Worm (Caenorhabditis elegans) whole organism, L1 larva: ENCODE data around the gene map-2.

Experiments
- C04F5.9 ChIP-seq: sonication (generic microtip); optimal IDR thresholded peaks from 2 replicates; lab custom pipeline; 2016; ENCODE audit warnings: missing genetic modification characterization, missing compliant biosample characterization
- C16A3.4 ChIP-seq: fragments of 150-350 bp; optimal IDR thresholded peaks from 2 replicates; lab custom pipeline; 2014; ENCODE audit warnings: missing biosample characterization, missing genetic modification characterization
- C34B4.2 ChIP-seq: sonication (generic microtip); optimal IDR thresholded peaks from 2 replicates; lab custom pipeline; 2017; ENCODE audit warnings: mild to moderate bottlenecking, missing genetic modification characterization, missing compliant biosample characterization
- F16B12.6 ChIP-seq: fragments of 150-350 bp; optimal IDR thresholded peaks from 2 replicates; lab custom pipeline; 2014; ENCODE audit warnings: missing biosample characterization, missing genetic modification characterization
- aly-2 ChIP-seq: fragments of 150-350 bp; optimal IDR thresholded peaks from 2 replicates; lab custom pipeline; 2014; ENCODE audit warnings: missing biosample characterization, missing genetic modification characterization
- blmp-1 ChIP-seq: fragments of 150-350 bp; optimal IDR thresholded peaks from 2 replicates; lab custom pipeline; 2014; ENCODE audit warnings: missing biosample characterization, missing genetic modification characterization
- ceh-63 ChIP-seq: fragments of 200-800 bp; sonication (Bioruptor generic); optimal IDR thresholded peaks from 2 replicates; lab custom pipeline; 2018; ENCODE audit warnings: mild to moderate bottlenecking, missing genetic modification characterization, missing compliant biosample characterization
- ceh-8 ChIP-seq: fragments of 200-800 bp; sonication (Bioruptor generic); optimal IDR thresholded peaks from 2 replicates; lab custom pipeline; 2018; ENCODE audit warnings: mild to moderate bottlenecking, missing genetic modification characterization, moderate library complexity, missing compliant biosample characterization
- ceh-82 ChIP-seq, 3 experiments: fragments of 150-350 bp in 1 of 3; sonication (generic microtip) in 2 of 3; optimal IDR thresholded peaks; 2 replicates each; lab custom pipeline; 2014 to 2017; ENCODE audit warnings: missing biosample characterization in 3 of 3, missing genetic modification characterization in 3 of 3
- ces-1 ChIP-seq: fragments of 150-350 bp; optimal IDR thresholded peaks from 2 replicates; lab custom pipeline; 2014; ENCODE audit warnings: missing biosample characterization, missing genetic modification reagents, missing genetic modification characterization
- dpl-1 ChIP-seq, 3 experiments: fragments of 150-350 bp in 2 of 3; sonication (generic microtip) in 1 of 3; optimal IDR thresholded peaks; 2 replicates each; lab custom pipeline; 2014 to 2017; ENCODE audit warnings: missing biosample characterization in 3 of 3, missing genetic modification characterization in 3 of 3, missing genetic modification reagents in 3 of 3
- dsc-1 ChIP-seq: sonication (generic microtip); optimal IDR thresholded peaks from 2 replicates; lab custom pipeline; 2016; ENCODE audit warnings: mild to moderate bottlenecking, missing genetic modification characterization, missing compliant biosample characterization
- efl-1 ChIP-seq, 4 experiments: fragments of 150-350 bp; optimal IDR thresholded peaks in 3 of 4; peaks in 1 of 4; 1 replicate in 1 of 4; 2 replicates in 3 of 4; lab custom pipeline; 2014; ENCODE audit warnings: missing biosample characterization in 2 of 4, missing genetic modification characterization in 2 of 4, missing genetic modification reagents in 2 of 4
- efl-3 ChIP-seq: fragments of 200-800 bp; sonication (Bioruptor generic); optimal IDR thresholded peaks from 2 replicates; lab custom pipeline; 2018; ENCODE audit warnings: mild to moderate bottlenecking, missing genetic modification characterization, missing compliant biosample characterization
- elt-2 ChIP-seq: sonication (generic microtip); optimal IDR thresholded peaks from 2 replicates; lab custom pipeline; 2016; ENCODE audit warnings: missing genetic modification characterization, mild to moderate bottlenecking, inconsistent platforms, missing compliant biosample characterization, missing genetic modification reagents
- elt-3 ChIP-seq, 6 experiments: fragments of 150-350 bp in 1 of 6; sonication (generic microtip); optimal IDR thresholded peaks; 2 replicates each; lab custom pipeline; 2017 to 2018; ENCODE audit warnings: missing biosample characterization in 6 of 6, missing genetic modification characterization in 6 of 6, inconsistent platforms in 1 of 6
- fkh-8 ChIP-seq: sonication (generic microtip); optimal IDR thresholded peaks from 2 replicates; lab custom pipeline; 2016; ENCODE audit warnings: mild to moderate bottlenecking, missing genetic modification characterization, missing compliant biosample characterization
- irx-1 ChIP-seq: sonication (generic microtip); optimal IDR thresholded peaks from 2 replicates; lab custom pipeline; 2016; ENCODE audit warnings: missing genetic modification characterization, missing compliant biosample characterization
- jun-1 ChIP-seq: fragments of 150-350 bp; optimal IDR thresholded peaks from 2 replicates; lab custom pipeline; 2014; ENCODE audit warnings: missing biosample characterization, missing genetic modification reagents, missing genetic modification characterization
- lin-15B ChIP-seq: fragments of 150-350 bp; sonication (generic microtip); optimal IDR thresholded peaks from 3 replicates; lab custom pipeline; 2014; ENCODE audit warnings: missing biosample characterization, missing genetic modification characterization
- lin-35 ChIP-seq, 2 experiments: fragments of 150-350 bp; optimal IDR thresholded peaks; 2 replicates each; lab custom pipeline; 2014; ENCODE audit warnings: missing biosample characterization in 2 of 2, missing genetic modification characterization in 2 of 2, missing genetic modification reagents in 2 of 2
- lin-39 ChIP-seq: fragments of 150-350 bp; optimal IDR thresholded peaks from 2 replicates; lab custom pipeline; 2014; ENCODE audit warnings: missing biosample characterization, missing genetic modification reagents, missing genetic modification characterization
- mdl-1 ChIP-seq, 2 experiments: fragments of 150-350 bp; optimal IDR thresholded peaks; 2 replicates each; lab custom pipeline; 2014 to 2017; ENCODE audit warnings: missing biosample characterization in 2 of 2, missing genetic modification characterization in 2 of 2, inconsistent platforms in 1 of 2
- mep-1 ChIP-seq: fragments of 150-350 bp; optimal IDR thresholded peaks from 2 replicates; lab custom pipeline; 2014; ENCODE audit warnings: missing biosample characterization, missing genetic modification characterization
- nhr-19 ChIP-seq: fragments of 200-800 bp; sonication (Bioruptor generic); conservative IDR thresholded peaks from 2 replicates; pipeline ENCODE4 v1.3.6; 2022; ENCODE audit warnings: missing genetic modification characterization, missing compliant biosample characterization
- nhr-20 ChIP-seq: sonication (generic microtip); optimal IDR thresholded peaks from 2 replicates; lab custom pipeline; 2016; ENCODE audit warnings: mild to moderate bottlenecking, missing genetic modification characterization, missing compliant biosample characterization
- nhr-28 ChIP-seq: fragments of 150-350 bp; optimal IDR thresholded peaks from 2 replicates; lab custom pipeline; 2014; ENCODE audit warnings: missing biosample characterization, missing genetic modification characterization
- nhr-71 ChIP-seq: sonication (generic microtip); optimal IDR thresholded peaks from 2 replicates; lab custom pipeline; 2016; ENCODE audit warnings: mild to moderate bottlenecking, missing genetic modification characterization, moderate library complexity, missing compliant biosample characterization
- nhr-76 ChIP-seq: sonication (generic microtip); optimal IDR thresholded peaks from 2 replicates; lab custom pipeline; 2017; ENCODE audit warnings: missing biosample characterization, missing genetic modification characterization
- nhr-84 ChIP-seq: sonication (generic microtip); optimal IDR thresholded peaks from 2 replicates; lab custom pipeline; 2017; ENCODE audit warnings: missing biosample characterization, missing genetic modification characterization
- nhr-85 ChIP-seq: sonication (generic microtip); peaks from one replicate; lab custom pipeline; 2016; ENCODE audit warnings: missing genetic modification characterization, inconsistent platforms, missing compliant biosample characterization
- pax-3 ChIP-seq: fragments of 200-800 bp; sonication (Bioruptor generic); optimal IDR thresholded peaks from 2 replicates; lab custom pipeline; 2018; ENCODE audit warnings: mild to moderate bottlenecking, missing genetic modification characterization, moderate library complexity, missing compliant biosample characterization
- pqm-1 ChIP-seq: sonication (generic microtip); optimal IDR thresholded peaks from 3 replicates; lab custom pipeline; 2017; ENCODE audit warnings: missing biosample characterization, missing genetic modification characterization
- rnt-1 ChIP-seq: sonication (generic microtip); optimal IDR thresholded peaks from 2 replicates; lab custom pipeline; 2016; ENCODE audit warnings: mild to moderate bottlenecking, missing genetic modification characterization, moderate library complexity, missing compliant biosample characterization
- skn-1 ChIP-seq: fragments of 150-350 bp; optimal IDR thresholded peaks from 2 replicates; lab custom pipeline; 2014; ENCODE audit warnings: missing biosample characterization, missing genetic modification characterization
- snpc-4 ChIP-seq: fragments of 150-350 bp; optimal IDR thresholded peaks from 2 replicates; lab custom pipeline; 2014; ENCODE audit warnings: missing biosample characterization, missing genetic modification characterization
- sox-4 ChIP-seq: sonication (generic microtip); optimal IDR thresholded peaks from 2 replicates; lab custom pipeline; 2016; ENCODE audit warnings: missing genetic modification characterization, missing compliant biosample characterization
- sptf-1 ChIP-seq: fragments of 150-350 bp; optimal IDR thresholded peaks from 2 replicates; lab custom pipeline; 2014; ENCODE audit warnings: missing biosample characterization, missing genetic modification characterization
- sup-37 ChIP-seq: fragments of 200-800 bp; sonication (Bioruptor generic); optimal IDR thresholded peaks from 2 replicates; lab custom pipeline; 2018; ENCODE audit warnings: mild to moderate bottlenecking, missing genetic modification characterization, missing compliant biosample characterization
- tbx-2 ChIP-seq: sonication (generic microtip); optimal IDR thresholded peaks from 2 replicates; lab custom pipeline; 2016; ENCODE audit warnings: missing genetic modification characterization, missing compliant biosample characterization
- tlp-1 ChIP-seq: fragments of 150-350 bp; optimal IDR thresholded peaks from 2 replicates; lab custom pipeline; 2014; ENCODE audit warnings: missing biosample characterization, missing genetic modification characterization
- unc-130 ChIP-seq: fragments of 150-350 bp; optimal IDR thresholded peaks from 2 replicates; lab custom pipeline; 2017; ENCODE audit warnings: missing biosample characterization, missing genetic modification characterization, inconsistent platforms
- unc-30 ChIP-seq: sonication (generic microtip); optimal IDR thresholded peaks from 2 replicates; lab custom pipeline; 2017; ENCODE audit warnings: missing biosample characterization, missing genetic modification characterization
- unc-62 ChIP-seq: fragments of 150-350 bp; optimal IDR thresholded peaks from 2 replicates; lab custom pipeline; 2014; ENCODE audit warnings: missing biosample characterization, missing genetic modification reagents, missing genetic modification characterization
- unc-86 ChIP-seq: sonication (generic microtip); optimal IDR thresholded peaks from 2 replicates; lab custom pipeline; 2016; ENCODE audit warnings: missing genetic modification characterization, missing compliant biosample characterization
- unc-98 ChIP-seq: fragments of 200-800 bp; sonication (Bioruptor generic); IDR thresholded peaks from 2 replicates; pipeline ENCODE4 v1.3.6; 2022; ENCODE audit warnings: missing genetic modification characterization, missing compliant biosample characterization
- vab-15 ChIP-seq: sonication (generic microtip); optimal IDR thresholded peaks from 2 replicates; lab custom pipeline; 2017; ENCODE audit warnings: missing genotype, mild to moderate bottlenecking, missing genetic modification characterization, missing compliant biosample characterization
- xbp-1 ChIP-seq: sonication (generic microtip); optimal IDR thresholded peaks from 2 replicates; lab custom pipeline; 2016; ENCODE audit warnings: missing genetic modification characterization, missing compliant biosample characterization
- zip-4 ChIP-seq: fragments of 200-800 bp; sonication (Bioruptor generic); optimal IDR thresholded peaks from 2 replicates; lab custom pipeline; 2018; ENCODE audit warnings: mild to moderate bottlenecking, missing genetic modification characterization, moderate library complexity, missing compliant biosample characterization

map-2 gene

DNA sequence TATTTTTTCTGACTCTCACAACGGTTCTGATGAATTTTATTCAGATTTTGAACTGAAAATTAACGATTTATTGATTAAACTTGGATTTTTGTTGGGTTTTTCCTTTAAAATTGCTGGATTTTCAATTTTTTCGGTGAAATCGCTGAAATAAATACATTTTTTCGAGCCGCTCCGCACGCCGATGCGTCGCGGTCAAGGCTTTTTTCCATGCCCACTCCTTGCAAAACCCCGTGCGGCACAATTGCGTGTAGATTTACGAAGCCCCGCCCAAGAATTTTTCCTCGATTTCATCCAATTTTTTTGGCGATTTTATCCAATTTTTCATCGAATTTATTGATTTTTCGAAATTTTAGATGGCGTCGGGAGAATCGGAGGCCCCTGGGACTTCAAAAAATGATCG is 10.8 kb upstream of the map-2 start, which contains the start of gene gtsf-1 (continued):
- TF ChIP-seq zip-4 (GFP tag; lab: Kevin White, UChicago) (peak; percentile 1), unc-130 (tag; lab: Kevin White, UChicago) (peak; percentile 82), pax-3 (peak; percentile 46), nhr-71 (tag; lab: Kevin White, UChicago) (peak; percentile 85), tbx-2 (tag; lab: Kevin White, UChicago) (peak; percentile 81), sup-37 (no peak), lin-15B (tag; lab: Kevin White, UChicago) (peak; percentile 83), sox-4 (tag; lab: Kevin White, UChicago) (peak; percentile 26), elt-3 (tag; optimal IDR thresholded peaks at IDR 0.05; lab: Kevin White, UChicago) (peak in 1 of 6 experiments; percentile 7), nhr-85 (tag; lab: Kevin White, UChicago) (peak; percentile 83), unc-30 (tag; lab: Kevin White, UChicago) (no peak), sptf-1 (no peak), blmp-1 (tag; lab: Kevin White, UChicago) (peak; percentile 49), jun-1 (peak; percentile 74), unc-98 (no peak), F16B12.6 (tag; lab: Kevin White, UChicago) (peak; percentile 64), mep-1 (tag; lab: Kevin White, UChicago) (peak; percentile 51), C16A3.4 (tag; lab: Kevin White, UChicago) (peak; percentile 76), mdl-1 (tag; optimal IDR thresholded peaks at IDR 0.05; lab: Kevin White, UChicago) (peak in 1 of 2 experiments; percentile 7), nhr-28 (tag; lab: Kevin White, UChicago) (no peak), fkh-8 (tag; lab: Kevin White, UChicago) (peak; percentile 74), elt-2 (peak; percentile 20), efl-3 (GFP tag; lab: Kevin White, UChicago) (no peak), unc-62 (GFP tag; lab: Kevin White, UChicago) (no peak), ceh-8 (GFP tag; lab: Kevin White, UChicago) (no peak), C04F5.9 (no peak), lin-39 (tag; lab: Kevin White, UChicago) (peak; percentile 55), aly-2 (tag; lab: Kevin White, UChicago) (no peak), dpl-1 (GFP tag; optimal IDR thresholded peaks at IDR 0.05; lab: Kevin White, UChicago) (peak; percentile 59 to 77 (median 70)), C34B4.2 (tag; lab: Kevin White, UChicago) (no peak), nhr-84 (no peak), vab-15 (tag; lab: Kevin White, UChicago) (no peak), pqm-1 (no peak), rnt-1 (tag; lab: Kevin White, UChicago) (peak; percentile 92), nhr-76 (peak; percentile 54), ceh-63 (GFP tag; lab: Kevin White, UChicago) (no peak)

DNA sequence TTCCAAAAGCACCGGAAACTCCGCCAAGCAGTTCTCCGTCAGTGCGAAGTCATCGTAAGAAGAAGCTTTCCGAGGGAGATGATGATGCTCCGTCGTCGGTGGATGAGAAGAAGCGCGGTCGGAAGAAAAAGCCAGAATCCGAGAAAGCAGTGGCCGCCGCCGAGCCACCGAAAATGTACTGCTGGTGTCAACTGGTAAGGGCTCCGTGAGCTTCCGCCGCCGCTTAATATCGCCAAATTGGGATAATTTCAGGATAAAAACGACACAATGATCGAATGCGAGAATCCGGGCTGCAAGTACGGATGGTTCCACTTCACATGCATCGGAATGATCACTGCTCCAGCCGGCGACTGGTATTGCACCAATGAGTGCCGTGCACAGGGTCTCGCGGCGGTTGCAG is 10.2 kb upstream of the map-2 start:
- TF ChIP-seq ceh-8 (GFP tag; lab: Kevin White, UChicago) (no peak), irx-1 (tag; lab: Kevin White, UChicago) (no peak), efl-1 (optimal IDR thresholded peaks at IDR 0.05; lab: Kevin White, UChicago) (no peak), efl-1 (GFP tag; optimal IDR thresholded peaks at IDR 0.05 in 1 of 2; lab: Kevin White, UChicago) (peak in 1 of 2 experiments; percentile 0)

DNA sequence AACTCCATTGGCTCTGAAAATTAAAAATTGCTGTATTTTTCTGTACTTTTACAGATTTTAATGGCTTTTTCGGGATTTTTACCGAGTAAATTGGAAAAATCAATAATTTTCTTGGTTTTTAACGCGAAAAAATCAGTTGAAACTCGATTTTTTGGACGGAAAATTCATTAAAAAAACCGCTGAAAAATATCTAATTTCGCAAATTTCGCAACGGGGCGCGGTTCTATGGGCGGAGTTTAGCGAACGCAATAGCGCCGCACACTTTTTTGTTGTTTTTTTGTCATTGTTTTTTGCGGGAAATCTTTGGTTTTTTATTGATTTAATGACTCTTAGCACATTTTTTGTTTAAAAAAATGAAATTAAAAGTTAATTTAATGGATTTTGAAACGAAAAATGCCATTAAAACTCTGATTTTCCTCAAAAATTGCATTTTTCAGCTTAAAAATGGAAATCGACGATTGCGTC is 8.8 kb upstream of the map-2 start, which contains the start of the genes mel-46 and lsy-13:
Gene mel-46, minus strand, starts transcription at position 51 of the 465 bp plus-strand sequence.
Gene lsy-13, plus strand, starts transcription at position 440 of the 465 bp plus-strand sequence.
- TF ChIP-seq unc-86 (tag; lab: Kevin White, UChicago) (peak; percentile 11), dsc-1 (tag; lab: Kevin White, UChicago) (peak; percentile 9), lin-15B (tag; lab: Kevin White, UChicago) (peak; percentile 17), dpl-1 (GFP tag; optimal IDR thresholded peaks at IDR 0.05; lab: Kevin White, UChicago) (peak; percentile 25 to 49 (median 37)), xbp-1 (tag; lab: Kevin White, UChicago) (peak; percentile 48), nhr-20 (tag; lab: Kevin White, UChicago) (no peak), unc-98 (no peak), mep-1 (tag; lab: Kevin White, UChicago) (peak; percentile 53), jun-1 (no peak), efl-1 (optimal IDR thresholded peaks at IDR 0.05; lab: Kevin White, UChicago) (peak; percentile 42 to 43), efl-1 (GFP tag; optimal IDR thresholded peaks at IDR 0.05 in 1 of 2; lab: Kevin White, UChicago) (peak; percentile 48 to 81), tlp-1 (tag; lab: Kevin White, UChicago) (no peak), lin-35 (GFP tag; optimal IDR thresholded peaks at IDR 0.05; lab: Kevin White, UChicago) (peak; percentile 30 to 43), skn-1 (tag; lab: Kevin White, UChicago) (peak; percentile 95), F16B12.6 (tag; lab: Kevin White, UChicago) (peak; percentile 6), nhr-19 (GFP tag; lab: Robert Waterston, UW) (peak; percentile 10; the same call in 1 of the 2 replicates), zip-4 (GFP tag; lab: Kevin White, UChicago) (peak; percentile 62), blmp-1 (tag; lab: Kevin White, UChicago) (peak; percentile 20), ceh-82 (tag; optimal IDR thresholded peaks at IDR 0.05; lab: Kevin White, UChicago) (peak; percentile 69 to 75 (median 70)), ces-1 (GFP tag; lab: Kevin White, UChicago) (no peak), snpc-4 (tag; lab: Kevin White, UChicago) (peak; percentile 5), unc-130 (tag; lab: Kevin White, UChicago) (peak; percentile 4)
